Worm (Caenorhabditis elegans): ENCODE results near the gene gfm-1.

gfm-1 gene

DNA sequence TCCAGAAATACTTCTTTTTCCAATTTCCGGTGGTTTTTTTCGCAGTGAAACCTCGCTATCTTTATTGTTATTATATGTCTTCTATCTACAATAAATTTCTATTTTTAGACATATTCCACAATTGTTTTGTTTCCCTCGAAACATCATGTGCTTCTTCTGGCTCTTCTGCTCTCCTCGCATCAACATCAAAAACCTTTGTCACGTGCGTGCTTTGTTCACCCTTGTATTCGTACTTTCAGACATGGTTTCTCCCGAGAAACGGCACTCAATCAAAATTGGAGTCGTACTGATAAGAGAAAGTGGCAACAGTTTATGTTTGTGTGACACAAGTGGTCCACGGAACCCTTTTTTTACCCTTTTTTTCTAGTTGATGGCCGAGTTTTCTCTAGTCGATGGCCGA is 39.5 kb upstream of the gfm-1 start:
- TF ChIP-seq lin-38 (GFP tag; IDR thresholded peaks at IDR 0.05) (peak; percentile 11; the same call in 1 of the 2 replicates), hlh-30 (tag; optimal IDR thresholded peaks at IDR 0.05; ENCODE audit: insufficient read depth) (peak; percentile 70), aly-2 (tag; optimal IDR thresholded peaks at IDR 0.05) (no peak), unc-130 (GFP tag; optimal IDR thresholded peaks at IDR 0.05) (no peak), cey-2 (tag; optimal IDR thresholded peaks at IDR 0.05; ENCODE audit: borderline replicate concordance, insufficient read depth) (no peak), jun-1 (tag; optimal IDR thresholded peaks at IDR 0.05) (no peak), ZK337.2 (GFP tag; IDR thresholded peaks at IDR 0.05) (no peak), pha-4 (GFP tag; IDR thresholded peaks at IDR 0.05) (0 out of 2 replicates have a peak, but pooled peaks have one; percentile 15), pha-4 (tag; optimal IDR thresholded peaks at IDR 0.05) (no peak), mxl-3 (GFP tag; optimal IDR thresholded peaks at IDR 0.05) (no peak), ces-1 (GFP tag; optimal IDR thresholded peaks at IDR 0.05) (no peak), unc-39 (tag; optimal IDR thresholded peaks at IDR 0.05) (no peak), nhr-76 (tag; optimal IDR thresholded peaks at IDR 0.05) (no peak), zip-2 (tag; optimal IDR thresholded peaks at IDR 0.05) (no peak), F10B5.3 (tag; optimal IDR thresholded peaks at IDR 0.05) (no peak), arid-1 (GFP tag; conservative IDR thresholded peaks at IDR 0.05) (no peak), mes-2 (tag; optimal IDR thresholded peaks at IDR 0.05; ENCODE audit: poor library complexity, severe bottlenecking) (peak; percentile 8), set-16 (GFP tag; IDR thresholded peaks at IDR 0.05) (no peak), F26F4.8 (GFP tag; conservative IDR thresholded peaks at IDR 0.05) (no peak), nhr-111 (GFP tag; optimal IDR thresholded peaks at IDR 0.05) (no peak), egl-43 (GFP tag; IDR thresholded peaks at IDR 0.05) (no peak), nhr-48 (tag; optimal IDR thresholded peaks at IDR 0.05) (peak; percentile 87), nhr-6 (tag; optimal IDR thresholded peaks at IDR 0.05) (no peak), fkh-10 (GFP tag; optimal IDR thresholded peaks at IDR 0.05) (no peak), zfp-3 (GFP tag; conservative IDR thresholded peaks at IDR 0.05) (0 out of 2 replicates have a peak, but pooled peaks have one; percentile 39), gei-8 (GFP tag; optimal IDR thresholded peaks at IDR 0.05) (no peak), tag-97 (GFP tag; IDR thresholded peaks at IDR 0.05) (no peak), ceh-62 (tag; optimal IDR thresholded peaks at IDR 0.05) (no peak), tra-1 (GFP tag; IDR thresholded peaks at IDR 0.05) (peak; percentile 78), nhr-41 (GFP tag; IDR thresholded peaks at IDR 0.05) (no peak), vab-7 (GFP tag; IDR thresholded peaks at IDR 0.05) (no peak), madf-9 (GFP tag; conservative IDR thresholded peaks at IDR 0.05) (no peak), zag-1 (tag; optimal IDR thresholded peaks at IDR 0.05) (no peak), zfp-2 (tag; optimal IDR thresholded peaks at IDR 0.05) (no peak), nhr-77 (tag; optimal IDR thresholded peaks at IDR 0.05) (peak; percentile 55), daf-12 (tag; optimal IDR thresholded peaks at IDR 0.05) (no peak), F44E2.7 (GFP tag; IDR thresholded peaks at IDR 0.05) (no peak), ceh-20 (GFP tag; IDR thresholded peaks at IDR 0.05) (peak; percentile 71), ama-1 (optimal IDR thresholded peaks at IDR 0.05) (no peak), zip-11 (GFP tag; IDR thresholded peaks at IDR 0.05) (no peak), egl-27 (tag; optimal IDR thresholded peaks at IDR 0.05) (no peak), lir-3 (tag; optimal IDR thresholded peaks at IDR 0.05) (no peak), ctbp-1 (GFP tag; IDR thresholded peaks at IDR 0.05) (no peak), nhr-237 (tag; optimal IDR thresholded peaks at IDR 0.05) (no peak), ZK546.5 (tag; optimal IDR thresholded peaks at IDR 0.05) (no peak), D1046.2 (GFP tag; IDR thresholded peaks at IDR 0.05) (no peak), lin-13 (GFP tag; optimal IDR thresholded peaks at IDR 0.05) (peak; percentile 9), dmd-8 (GFP tag; IDR thresholded peaks at IDR 0.05) (no peak), T26A8.4 (GFP tag; IDR thresholded peaks at IDR 0.05) (no peak), php-3 (GFP tag; IDR thresholded peaks at IDR 0.05) (peak; percentile 97), R02D3.7 (tag; optimal IDR thresholded peaks at IDR 0.05) (no peak), Y105C5A.15 (GFP tag; IDR thresholded peaks at IDR 0.05) (no peak), dpl-1 (GFP tag; optimal IDR thresholded peaks at IDR 0.05) (no peak)

All from whole organism, L4 larva.